Fruit fly (Drosophila melanogaster) whole organism, embryonic: ENCODE measurements around the gene Zip89B.

ENCODE experiments used
- CG10209 ChIP-seq: fragments of 200-800 bp; sonication (Bioruptor generic); optimal IDR thresholded peaks from 3 replicates; lab custom pipeline; 2017; ENCODE audit warnings: missing biosample characterization, mild to moderate bottlenecking, missing genetic modification characterization, missing genetic modification reagents
- CG10321 ChIP-seq: fragments of 200-800 bp; sonication (Bioruptor generic); IDR thresholded peaks from 2 replicates; pipeline ENCODE4 v1.3.6; 2022; ENCODE audit warnings: missing biosample characterization, missing genetic modification characterization
- CG11696 ChIP-seq: fragments of 200-800 bp; sonication (Bioruptor generic); IDR thresholded peaks from 2 replicates; pipeline ENCODE4 v1.3.6; 2022; ENCODE audit warnings: missing biosample characterization, missing genetic modification characterization
- CG12104 ChIP-seq: fragments of 200-800 bp; sonication (Bioruptor generic); optimal IDR thresholded peaks from 3 replicates; lab custom pipeline; 2016; ENCODE audit warnings: missing biosample characterization, missing genetic modification characterization
- CG13296 ChIP-seq: fragments of 200-800 bp; sonication (Bioruptor generic); optimal IDR thresholded peaks from 3 replicates; lab custom pipeline; 2018; ENCODE audit warnings: missing biosample characterization, mild to moderate bottlenecking, missing genetic modification characterization
- CG15479 ChIP-seq: fragments of 200-800 bp; sonication (Bioruptor generic); optimal IDR thresholded peaks from 3 replicates; lab custom pipeline; 2019; ENCODE audit warnings: missing biosample characterization, mild to moderate bottlenecking, missing genetic modification characterization, moderate library complexity
- CG15696 ChIP-seq: fragments of 200-800 bp; sonication (Bioruptor generic); optimal IDR thresholded peaks from 2 replicates; lab custom pipeline; 2019; ENCODE audit warnings: missing biosample characterization, mild to moderate bottlenecking, missing genetic modification characterization, moderate library complexity
- CG1832 ChIP-seq: fragments of 200-800 bp; sonication (Bioruptor generic); optimal IDR thresholded peaks from 2 replicates; lab custom pipeline; 2017; ENCODE audit warnings: missing biosample characterization, mild to moderate bottlenecking, missing genetic modification characterization, inconsistent platforms
- CG18764 ChIP-seq: fragments of 200-800 bp; sonication (Bioruptor generic); optimal IDR thresholded peaks from 3 replicates; lab custom pipeline; 2016; ENCODE audit warnings: missing biosample characterization, missing genetic modification characterization
- CG2202 ChIP-seq: fragments of 200-800 bp; sonication (Bioruptor generic); optimal IDR thresholded peaks from 2 replicates; lab custom pipeline; 2018; ENCODE audit warnings: missing biosample characterization, mild to moderate bottlenecking, missing genetic modification characterization
- CG2678 ChIP-seq: fragments of 200-800 bp; sonication (Bioruptor generic); optimal IDR thresholded peaks from 3 replicates; lab custom pipeline; 2019; ENCODE audit warnings: missing biosample characterization, mild to moderate bottlenecking, missing genetic modification characterization, moderate library complexity
- CG34376 ChIP-seq: fragments of 200-800 bp; sonication (Bioruptor generic); optimal IDR thresholded peaks from 2 replicates; lab custom pipeline; 2018; ENCODE audit warnings: missing biosample characterization, mild to moderate bottlenecking, missing genetic modification characterization
- CG4282 ChIP-seq: fragments of 200-800 bp; sonication (Bioruptor generic); optimal IDR thresholded peaks from 2 replicates; lab custom pipeline; 2016; ENCODE audit warnings: missing biosample characterization, missing genetic modification characterization
- CG43689 ChIP-seq: fragments of 200-800 bp; sonication (Bioruptor generic); IDR thresholded peaks from 2 replicates; pipeline ENCODE4 v1.3.6; 2022; ENCODE audit warnings: missing biosample characterization, missing genetic modification characterization
- CG6272 ChIP-seq: fragments of 200-800 bp; sonication (Bioruptor generic); IDR thresholded peaks from 2 replicates; pipeline ENCODE4 v1.3.6; 2022; ENCODE audit warnings: missing biosample characterization, missing genetic modification characterization
- CG9817 ChIP-seq: fragments of 200-800 bp; sonication (Bioruptor generic); optimal IDR thresholded peaks from 2 replicates; lab custom pipeline; 2018; ENCODE audit warnings: missing biosample characterization, mild to moderate bottlenecking, missing genetic modification characterization, moderate library complexity
- Doc2 ChIP-seq: fragments of 200-800 bp; sonication (Bioruptor generic); IDR thresholded peaks from 2 replicates; pipeline ENCODE4 v1.3.6; 2022; ENCODE audit warnings: missing biosample characterization, missing genetic modification characterization
- Eip74EF ChIP-seq, 2 experiments: fragments of 200-800 bp in 1 of 2; fragments of >200 bp in 1 of 2; sonication (Bioruptor generic) in 1 of 2; optimal IDR thresholded peaks; 2 replicates each; lab custom pipeline; 2017 to 2019; ENCODE audit warnings: missing biosample characterization in 2 of 2, missing genetic modification characterization in 2 of 2, mild to moderate bottlenecking in 1 of 2, moderate library complexity in 1 of 2
- GATAe ChIP-seq: fragments of 200-800 bp; sonication (Bioruptor generic); conservative IDR thresholded peaks from 2 replicates; pipeline ENCODE4 v1.3.6; 2022; ENCODE audit warnings: missing biosample characterization, missing genetic modification characterization
- H2.0 ChIP-seq: fragments of 200-800 bp; sonication (Bioruptor generic); IDR thresholded peaks from 2 replicates; pipeline ENCODE4 v1.3.6; 2022; ENCODE audit warnings: missing biosample characterization, missing genetic modification characterization
- HLHmδ ChIP-seq: fragments of 200-800 bp; sonication (Bioruptor generic); optimal IDR thresholded peaks from 2 replicates; lab custom pipeline; 2018; ENCODE audit warnings: missing biosample characterization, mild to moderate bottlenecking, missing genetic modification characterization, moderate library complexity
- HmgZ ChIP-seq: fragments of 200-800 bp; sonication (Bioruptor generic); optimal IDR thresholded peaks from 2 replicates; lab custom pipeline; 2018; ENCODE audit warnings: missing biosample characterization, mild to moderate bottlenecking, missing genetic modification characterization
- NK7.1 ChIP-seq: fragments of 200-800 bp; sonication (Bioruptor generic); optimal IDR thresholded peaks from 3 replicates; lab custom pipeline; 2016; ENCODE audit warnings: missing biosample characterization, missing genetic modification characterization
- Optix ChIP-seq: fragments of 200-800 bp; sonication (Bioruptor generic); IDR thresholded peaks from 3 replicates; pipeline ENCODE4 v1.3.6; 2022; ENCODE audit warnings: missing biosample characterization, missing genetic modification characterization
- PHDP ChIP-seq: fragments of 200-800 bp; sonication (Bioruptor generic); optimal IDR thresholded peaks from 3 replicates; lab custom pipeline; 2018; ENCODE audit warnings: missing biosample characterization, mild to moderate bottlenecking, missing genetic modification characterization, moderate library complexity
- amos ChIP-seq: fragments of 200-800 bp; sonication (Bioruptor generic); IDR thresholded peaks from 2 replicates; pipeline ENCODE4 v1.3.6; 2022; ENCODE audit warnings: missing biosample characterization, missing genetic modification characterization; ENCODE audit not compliant: partially characterized antibody
- ash1 ChIP-seq: fragments of 200-800 bp; sonication (Bioruptor generic); optimal IDR thresholded peaks from 2 replicates; lab custom pipeline; 2018; ENCODE audit warnings: missing biosample characterization, mild to moderate bottlenecking, missing genetic modification characterization
- br ChIP-seq: fragments of >200 bp; optimal IDR thresholded peaks from 2 replicates; lab custom pipeline; 2017
- cato ChIP-seq: fragments of 200-800 bp; sonication (Bioruptor generic); optimal IDR thresholded peaks from 2 replicates; lab custom pipeline; 2016; ENCODE audit warnings: missing biosample characterization, missing genetic modification characterization, borderline replicate concordance
- dan ChIP-seq: fragments of 200-800 bp; sonication (Bioruptor generic); IDR thresholded peaks from 2 replicates; pipeline ENCODE4 v1.3.6; 2022; ENCODE audit warnings: missing biosample characterization, missing genetic modification characterization
- disco-r ChIP-seq: fragments of 200-800 bp; sonication (Bioruptor generic); optimal IDR thresholded peaks from 2 replicates; lab custom pipeline; 2016; ENCODE audit warnings: missing biosample characterization, missing genetic modification characterization
- emc ChIP-seq: fragments of 200-800 bp; sonication (Bioruptor generic); optimal IDR thresholded peaks from 2 replicates; lab custom pipeline; 2016; ENCODE audit warnings: missing biosample characterization, missing genetic modification characterization
- exex ChIP-seq: fragments of 200-800 bp; sonication (Bioruptor generic); optimal IDR thresholded peaks from 4 replicates; lab custom pipeline; 2018; ENCODE audit warnings: missing biosample characterization, mild to moderate bottlenecking, missing genetic modification characterization, moderate library complexity
- grn ChIP-seq: fragments of 200-800 bp; sonication (Bioruptor generic); optimal IDR thresholded peaks from 3 replicates; lab custom pipeline; 2017; ENCODE audit warnings: missing biosample characterization, missing genetic modification characterization
- kay ChIP-seq: fragments of 200-800 bp; sonication (Bioruptor generic); optimal IDR thresholded peaks from 2 replicates; lab custom pipeline; 2016; ENCODE audit warnings: missing biosample characterization, missing genetic modification characterization
- mirr ChIP-seq: fragments of 200-800 bp; sonication (Bioruptor generic); optimal IDR thresholded peaks from 3 replicates; lab custom pipeline; 2018; ENCODE audit warnings: missing biosample characterization, mild to moderate bottlenecking, missing genetic modification characterization
- nom ChIP-seq: fragments of 200-800 bp; sonication (Bioruptor generic); optimal IDR thresholded peaks from 2 replicates; lab custom pipeline; 2017; ENCODE audit warnings: missing biosample characterization, missing genetic modification characterization, mild to moderate bottlenecking, moderate library complexity, missing genetic modification reagents
- p53 ChIP-seq: fragments of 200-800 bp; sonication (Bioruptor generic); optimal IDR thresholded peaks from 2 replicates; lab custom pipeline; 2016; ENCODE audit warnings: missing biosample characterization, missing genetic modification characterization
- run ChIP-seq: fragments of 200-800 bp; sonication (Bioruptor generic); optimal IDR thresholded peaks from 3 replicates; lab custom pipeline; 2018; ENCODE audit warnings: missing biosample characterization, mild to moderate bottlenecking, missing genetic modification characterization
- sens ChIP-seq: fragments of 200-800 bp; sonication (Bioruptor generic); peaks from one replicate; lab custom pipeline; 2016; ENCODE audit warnings: missing biosample characterization, missing genetic modification characterization
- seq ChIP-seq: fragments of 200-800 bp; sonication (Bioruptor generic); IDR thresholded peaks from 2 replicates; pipeline ENCODE4 v1.3.6; 2022; ENCODE audit warnings: missing biosample characterization, missing genetic modification characterization
- sim ChIP-seq: fragments of 200-800 bp; sonication (Bioruptor generic); IDR thresholded peaks from 2 replicates; pipeline ENCODE4 v1.3.6; 2022; ENCODE audit warnings: missing biosample characterization, missing genetic modification characterization
- stc ChIP-seq: fragments of 200-800 bp; sonication (Bioruptor generic); IDR thresholded peaks from 2 replicates; pipeline ENCODE4 v1.3.6; 2022; ENCODE audit warnings: missing biosample characterization, missing genetic modification characterization
- sug ChIP-seq: fragments of 200-800 bp; optimal IDR thresholded peaks from 2 replicates; lab custom pipeline; 2019; ENCODE audit warnings: missing biosample characterization, mild to moderate bottlenecking, missing genetic modification characterization, moderate library complexity
- wor ChIP-seq: fragments of 200-800 bp; sonication (Bioruptor generic); IDR thresholded peaks from 2 replicates; pipeline ENCODE4 v1.3.6; 2022; ENCODE audit warnings: missing biosample characterization, missing genetic modification characterization
- zen ChIP-seq: fragments of 200-800 bp; sonication (Bioruptor generic); optimal IDR thresholded peaks from 3 replicates; lab custom pipeline; 2018; ENCODE audit warnings: missing biosample characterization, mild to moderate bottlenecking, missing genetic modification characterization, moderate library complexity

Zip89B gene

DNA sequence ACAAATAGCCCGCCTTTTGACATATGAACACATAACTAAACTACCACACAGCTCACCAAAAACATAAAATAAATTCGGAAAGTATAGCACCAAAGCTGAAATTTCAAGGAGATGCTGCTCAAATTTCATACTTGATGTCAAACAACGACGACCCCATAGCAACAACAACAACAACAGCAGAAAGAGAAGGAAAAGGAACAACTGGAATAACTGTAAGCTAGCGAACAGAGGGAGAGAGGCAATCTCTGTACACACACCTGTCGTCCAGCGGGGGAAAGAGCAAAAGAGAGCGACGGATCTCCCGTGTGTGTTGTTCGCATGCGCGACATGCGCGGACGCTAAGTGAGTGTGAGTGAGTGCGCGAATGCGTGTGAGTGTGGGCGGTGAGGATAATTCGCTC, 31.0 kb upstream of the Zip89B start (continued):
- TF ChIP-seq CG12104 (GFP tag; lab: Kevin White, UChicago) (no peak), CG4282 (GFP tag; lab: Kevin White, UChicago) (no peak), cato (GFP tag; lab: Kevin White, UChicago) (no peak), Doc2 (GFP tag; lab: Robert Waterston, UW) (no peak), PHDP (tag; lab: Kevin White, UChicago) (no peak), CG15696 (tag; lab: Kevin White, UChicago) (no peak), CG10209 (GFP tag; lab: Kevin White, UChicago) (no peak), HmgZ (tag; lab: Kevin White, UChicago) (no peak), CG2678 (tag; lab: Kevin White, UChicago) (no peak), emc (GFP tag; lab: Kevin White, UChicago) (no peak), CG34376 (GFP tag; lab: Kevin White, UChicago) (no peak)

DNA sequence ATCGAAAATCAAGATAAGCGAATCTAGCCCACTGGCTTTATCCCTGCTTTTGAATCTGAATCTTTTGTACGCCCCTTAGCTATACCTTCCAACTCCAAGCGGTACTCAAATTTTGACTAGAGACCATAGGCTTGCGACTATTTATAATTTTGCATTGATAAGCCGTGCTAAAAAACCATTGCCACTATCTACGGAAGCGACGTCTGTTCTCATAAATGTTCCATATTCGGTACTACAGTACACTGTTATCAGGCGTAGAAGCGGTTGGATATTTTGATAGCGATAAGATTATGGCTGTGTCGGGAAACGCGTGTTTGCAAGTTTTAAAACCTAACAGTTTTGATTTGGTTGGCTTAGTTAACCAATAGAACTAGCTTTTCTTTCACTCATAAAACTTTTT, 30.2 kb upstream of the Zip89B start:
- TF ChIP-seq CG6272 (GFP tag; lab: Robert Waterston, UW) (no peak), p53 (GFP tag; lab: Kevin White, UChicago) (no peak), run (tag; lab: Kevin White, UChicago) (no peak), CG2202 (no peak), CG9817 (no peak), dan (no peak), seq (GFP tag; lab: Robert Waterston, UW) (no peak), CG18764 (GFP tag; lab: Kevin White, UChicago) (no peak), ash1 (GFP tag; lab: Kevin White, UChicago) (peak; percentile 3), kay (no peak), grn (GFP tag; lab: Kevin White, UChicago) (peak; percentile 25), amos (GFP tag; lab: Robert Waterston, UW) (no peak), CG10321 (GFP tag; lab: Robert Waterston, UW) (no peak), CG43689 (no peak), CG15479 (no peak), CG11696 (GFP tag; lab: Robert Waterston, UW) (no peak), Eip74EF (GFP tag; optimal IDR thresholded peaks at IDR 0.05; lab: Kevin White, UChicago) (no peak), sens (GFP tag; lab: Kevin White, UChicago) (peak; percentile 51), sug (tag; lab: Kevin White, UChicago) (peak; percentile 7), stc (GFP tag; lab: Robert Waterston, UW) (no peak), disco-r (GFP tag; lab: Kevin White, UChicago) (no peak), mirr (GFP tag; lab: Kevin White, UChicago) (peak; percentile 73), zen (tag; lab: Kevin White, UChicago) (no peak), HLHmδ (GFP tag; lab: Kevin White, UChicago) (no peak), CG1832 (GFP tag; lab: Kevin White, UChicago) (no peak), br (lab: Kevin White, UChicago) (no peak), exex (peak; percentile 37), Optix (GFP tag; lab: Robert Waterston, UW) (no peak), wor (GFP tag; lab: Robert Waterston, UW) (no peak), H2.0 (GFP tag; lab: Robert Waterston, UW) (no peak), sim (GFP tag; lab: Robert Waterston, UW) (no peak), GATAe (GFP tag; lab: Robert Waterston, UW) (peak; percentile 62; the same call in 1 of the 2 replicates), HmgZ (tag; lab: Kevin White, UChicago) (peak; percentile 3), CG34376 (GFP tag; lab: Kevin White, UChicago) (peak; percentile 19), CG13296 (GFP tag; lab: Kevin White, UChicago) (no peak), nom (no peak), NK7.1 (GFP tag; lab: Kevin White, UChicago) (no peak)
- TF ChIP-seq, all 482 proteins: peak for 9
